Fruit fly (Drosophila melanogaster) whole organism, embryonic: ENCODE data around the gene CG46311.

ENCODE experiments used
- Atf6 ChIP-seq: fragments of 200-800 bp; sonication (Bioruptor generic); IDR thresholded peaks from 2 replicates; pipeline ENCODE4 v1.3.6; 2022; ENCODE audit warnings: missing biosample characterization, missing genetic modification characterization
- B-H2 ChIP-seq: fragments of 200-800 bp; sonication (Bioruptor generic); optimal IDR thresholded peaks from 2 replicates; lab custom pipeline; 2018; ENCODE audit warnings: missing biosample characterization, mild to moderate bottlenecking, missing genetic modification characterization
- CG10462 ChIP-seq: fragments of 200-800 bp; sonication (Bioruptor generic); optimal IDR thresholded peaks from 2 replicates; lab custom pipeline; 2016; ENCODE audit warnings: missing biosample characterization, missing genetic modification characterization
- CG11696 ChIP-seq: fragments of 200-800 bp; sonication (Bioruptor generic); IDR thresholded peaks from 2 replicates; pipeline ENCODE4 v1.3.6; 2022; ENCODE audit warnings: missing biosample characterization, missing genetic modification characterization
- CG12744 ChIP-seq: fragments of 200-800 bp; sonication (Bioruptor generic); optimal IDR thresholded peaks from 2 replicates; lab custom pipeline; 2016; ENCODE audit warnings: missing biosample characterization, missing genetic modification characterization
- CG1602 ChIP-seq: fragments of 200-800 bp; sonication (Bioruptor generic); optimal IDR thresholded peaks from 3 replicates; lab custom pipeline; 2016; ENCODE audit warnings: missing biosample characterization, missing genetic modification characterization
- CG1647 ChIP-seq: fragments of 200-800 bp; sonication (Bioruptor generic); optimal IDR thresholded peaks from 3 replicates; lab custom pipeline; 2016; ENCODE audit warnings: missing biosample characterization, missing genetic modification characterization
- CG1792 ChIP-seq: fragments of 200-800 bp; sonication (Bioruptor generic); optimal IDR thresholded peaks from 2 replicates; lab custom pipeline; 2016; ENCODE audit warnings: missing biosample characterization, missing genetic modification characterization
- CG3065 ChIP-seq: fragments of 200-800 bp; sonication (Bioruptor generic); optimal IDR thresholded peaks from 2 replicates; lab custom pipeline; 2016; ENCODE audit warnings: missing biosample characterization, missing genetic modification characterization
- CG31441 ChIP-seq: fragments of 200-800 bp; sonication (Bioruptor generic); IDR thresholded peaks from 2 replicates; pipeline ENCODE4 v1.3.6; 2022; ENCODE audit warnings: missing biosample characterization, missing genetic modification characterization
- CG3726 ChIP-seq: fragments of 200-800 bp; sonication (Bioruptor generic); IDR thresholded peaks from 3 replicates; pipeline ENCODE4, ENCODE4 v1.3.6; 2022; ENCODE audit warnings: missing biosample characterization, missing genetic modification characterization
- CG4282 ChIP-seq: fragments of 200-800 bp; sonication (Bioruptor generic); optimal IDR thresholded peaks from 2 replicates; lab custom pipeline; 2016; ENCODE audit warnings: missing biosample characterization, missing genetic modification characterization
- CG4424 ChIP-seq: fragments of 200-800 bp; sonication (Bioruptor generic); optimal IDR thresholded peaks from 3 replicates; lab custom pipeline; 2016; ENCODE audit warnings: missing biosample characterization, missing genetic modification characterization
- CG8089 ChIP-seq: fragments of 200-800 bp; sonication (Bioruptor generic); optimal IDR thresholded peaks from 3 replicates; lab custom pipeline; 2016; ENCODE audit warnings: missing biosample characterization, missing genetic modification characterization
- CG8359 ChIP-seq: fragments of 200-800 bp; sonication (Bioruptor generic); optimal IDR thresholded peaks from 2 replicates; lab custom pipeline; 2017; ENCODE audit warnings: missing biosample characterization, mild to moderate bottlenecking, missing genetic modification characterization, borderline replicate concordance
- CG9609 ChIP-seq: fragments of 200-800 bp; sonication (Bioruptor generic); optimal IDR thresholded peaks from 3 replicates; lab custom pipeline; 2016; ENCODE audit warnings: missing biosample characterization, missing genetic modification characterization
- Dad ChIP-seq: fragments of 200-800 bp; sonication (Bioruptor generic); optimal IDR thresholded peaks from 3 replicates; lab custom pipeline; 2016; ENCODE audit warnings: missing biosample characterization, missing genetic modification characterization
- Deaf1 ChIP-seq: fragments of 200-800 bp; optimal IDR thresholded peaks from 3 replicates; lab custom pipeline; 2019; ENCODE audit warnings: missing biosample characterization, mild to moderate bottlenecking, missing genetic modification characterization, moderate library complexity
- Dip3 ChIP-seq: fragments of 200-800 bp; sonication (Bioruptor generic); optimal IDR thresholded peaks from 3 replicates; lab custom pipeline; 2016; ENCODE audit warnings: missing biosample characterization, missing genetic modification characterization
- ERR ChIP-seq: fragments of 200-800 bp; sonication (Bioruptor generic); optimal IDR thresholded peaks from 2 replicates; lab custom pipeline; 2016; ENCODE audit warnings: missing biosample characterization, missing genetic modification characterization
- Ets97D ChIP-seq: fragments of 200-800 bp; sonication (Bioruptor generic); optimal IDR thresholded peaks from 3 replicates; lab custom pipeline; 2016; ENCODE audit warnings: missing biosample characterization, missing genetic modification characterization
- HHEX ChIP-seq: fragments of 200-800 bp; sonication (Bioruptor generic); optimal IDR thresholded peaks from 3 replicates; lab custom pipeline; 2017; ENCODE audit warnings: missing biosample characterization, mild to moderate bottlenecking, missing genetic modification characterization, missing genetic modification reagents
- HLH54F ChIP-seq: fragments of 200-800 bp; sonication (Bioruptor generic); optimal IDR thresholded peaks from 3 replicates; lab custom pipeline; 2016; ENCODE audit warnings: missing biosample characterization, missing genetic modification characterization
- Hmx ChIP-seq: fragments of 200-800 bp; sonication (Bioruptor generic); optimal IDR thresholded peaks from 2 replicates; lab custom pipeline; 2016; ENCODE audit warnings: missing biosample characterization, missing genetic modification characterization
- Lim3 ChIP-seq: fragments of 200-800 bp; sonication (Bioruptor generic); IDR thresholded peaks from 2 replicates; pipeline ENCODE4 v1.3.6; 2022; ENCODE audit warnings: missing biosample characterization, missing genetic modification characterization
- Max ChIP-seq: fragments of 200-800 bp; sonication (Bioruptor generic); optimal IDR thresholded peaks from 2 replicates; lab custom pipeline; 2016; ENCODE audit warnings: missing biosample characterization, mild to moderate bottlenecking, missing genetic modification characterization
- Med ChIP-seq: fragments of 200-800 bp; sonication (Bioruptor generic); peaks from one replicate; lab custom pipeline; 2016; ENCODE audit warnings: missing biosample characterization, missing genetic modification characterization, mild to moderate bottlenecking, inconsistent platforms, moderate library complexity
- Mes4 ChIP-seq: fragments of 200-800 bp; sonication (Bioruptor generic); optimal IDR thresholded peaks from 2 replicates; lab custom pipeline; 2016; ENCODE audit warnings: missing biosample characterization, missing genetic modification characterization
- Nf-YB ChIP-seq: fragments of 200-800 bp; sonication (Bioruptor generic); optimal IDR thresholded peaks from 3 replicates; lab custom pipeline; 2019; ENCODE audit warnings: missing biosample characterization, mild to moderate bottlenecking, missing genetic modification characterization, moderate library complexity
- Rfx ChIP-seq: fragments of 200-800 bp; sonication (Bioruptor generic); IDR thresholded peaks from 2 replicates; pipeline ENCODE4 v1.3.6; 2022; ENCODE audit warnings: missing biosample characterization, missing genetic modification characterization
- Rx ChIP-seq: fragments of 200-800 bp; sonication (Bioruptor generic); IDR thresholded peaks from 2 replicates; pipeline ENCODE4 v1.3.6; 2022; ENCODE audit warnings: missing biosample characterization, missing genetic modification characterization
- Sox102F ChIP-seq: fragments of 200-800 bp; sonication (Bioruptor generic); optimal IDR thresholded peaks from 2 replicates; lab custom pipeline; 2018; ENCODE audit warnings: missing biosample characterization, mild to moderate bottlenecking, missing genetic modification characterization, moderate library complexity
- amos ChIP-seq: fragments of 200-800 bp; sonication (Bioruptor generic); IDR thresholded peaks from 2 replicates; pipeline ENCODE4 v1.3.6; 2022; ENCODE audit warnings: missing biosample characterization, missing genetic modification characterization; ENCODE audit not compliant: partially characterized antibody
- bowl ChIP-seq: fragments of 200-800 bp; sonication (Bioruptor generic); IDR thresholded peaks from 2 replicates; pipeline ENCODE4 v1.3.6; 2022; ENCODE audit warnings: missing biosample characterization, missing genetic modification characterization
- dmrt99B ChIP-seq: fragments of 200-800 bp; sonication (Bioruptor generic); optimal IDR thresholded peaks from 2 replicates; lab custom pipeline; 2018; ENCODE audit warnings: missing biosample characterization, mild to moderate bottlenecking, missing genetic modification characterization, moderate library complexity
- gcm ChIP-seq: fragments of 200-800 bp; sonication (Bioruptor generic); optimal IDR thresholded peaks from 2 replicates; lab custom pipeline; 2019; ENCODE audit warnings: missing biosample characterization, mild to moderate bottlenecking, missing genetic modification characterization, moderate library complexity
- gsb ChIP-seq: fragments of 200-800 bp; sonication (Bioruptor generic); IDR thresholded peaks from 2 replicates; pipeline ENCODE4 v1.3.6; 2022; ENCODE audit warnings: missing biosample characterization, missing genetic modification characterization
- hbn ChIP-seq: fragments of 200-800 bp; sonication (Bioruptor generic); IDR thresholded peaks from 2 replicates; pipeline ENCODE4 v1.3.6; 2022; ENCODE audit warnings: missing biosample characterization, missing genetic modification characterization; ENCODE audit not compliant: partially characterized antibody
- hkb ChIP-seq, 2 experiments: fragments of 200-800 bp in 1 of 2; fragments of >200 bp in 1 of 2; sonication (Bioruptor generic) in 1 of 2; IDR thresholded peaks in 1 of 2; optimal IDR thresholded peaks in 1 of 2; 2 replicates each; pipeline versions ENCODE4 v1.3.6 to Lab custom; 2017 to 2022; ENCODE audit warnings: missing biosample characterization in 1 of 2, missing genetic modification characterization in 1 of 2
- kah ChIP-seq: fragments of 200-800 bp; sonication (Bioruptor generic); optimal IDR thresholded peaks from 2 replicates; lab custom pipeline; 2018; ENCODE audit warnings: missing biosample characterization, mild to moderate bottlenecking, missing genetic modification characterization
- lbe ChIP-seq: fragments of 200-800 bp; sonication (Bioruptor generic); optimal IDR thresholded peaks from 2 replicates; lab custom pipeline; 2016; ENCODE audit warnings: missing biosample characterization, mild to moderate bottlenecking, missing genetic modification characterization
- maf-S ChIP-seq: fragments of 200-800 bp; sonication (Bioruptor generic); optimal IDR thresholded peaks from 2 replicates; lab custom pipeline; 2016; ENCODE audit warnings: missing biosample characterization, missing genetic modification characterization
- nmo ChIP-seq: fragments of 200-800 bp; sonication (Bioruptor generic); optimal IDR thresholded peaks from 2 replicates; lab custom pipeline; 2018; ENCODE audit warnings: missing biosample characterization, mild to moderate bottlenecking, missing genetic modification characterization, moderate library complexity
- pho ChIP-seq: fragments of 200-800 bp; sonication (Bioruptor generic); optimal IDR thresholded peaks from 2 replicates; lab custom pipeline; 2016; ENCODE audit warnings: missing biosample characterization, missing genetic modification characterization
- slbo ChIP-seq: fragments of 200-800 bp; sonication (Bioruptor generic); IDR thresholded peaks from 2 replicates; pipeline ENCODE4 v1.3.6; 2022; ENCODE audit warnings: missing biosample characterization, missing genetic modification characterization
- slp2 ChIP-seq: fragments of 200-800 bp; sonication (Bioruptor generic); optimal IDR thresholded peaks from 2 replicates; lab custom pipeline; 2016; ENCODE audit warnings: missing biosample characterization, missing genetic modification characterization
- sqz ChIP-seq: fragments of 200-800 bp; sonication (Bioruptor generic); optimal IDR thresholded peaks from 3 replicates; lab custom pipeline; 2018; ENCODE audit warnings: missing biosample characterization, mild to moderate bottlenecking, missing genetic modification characterization
- tin ChIP-seq: fragments of 200-800 bp; sonication (Bioruptor generic); optimal IDR thresholded peaks from 3 replicates; lab custom pipeline; 2016; ENCODE audit warnings: missing biosample characterization, missing genetic modification characterization
- tna ChIP-seq: fragments of 200-800 bp; sonication (Bioruptor generic); IDR thresholded peaks from 2 replicates; pipeline ENCODE4 v1.3.6; 2022; ENCODE audit warnings: missing biosample characterization, missing genetic modification characterization; ENCODE audit not compliant: partially characterized antibody
- trem ChIP-seq: fragments of 200-800 bp; optimal IDR thresholded peaks from 3 replicates; lab custom pipeline; 2019; ENCODE audit warnings: missing biosample characterization, mild to moderate bottlenecking, missing genetic modification characterization, moderate library complexity

The CG46311 gene

DNA sequence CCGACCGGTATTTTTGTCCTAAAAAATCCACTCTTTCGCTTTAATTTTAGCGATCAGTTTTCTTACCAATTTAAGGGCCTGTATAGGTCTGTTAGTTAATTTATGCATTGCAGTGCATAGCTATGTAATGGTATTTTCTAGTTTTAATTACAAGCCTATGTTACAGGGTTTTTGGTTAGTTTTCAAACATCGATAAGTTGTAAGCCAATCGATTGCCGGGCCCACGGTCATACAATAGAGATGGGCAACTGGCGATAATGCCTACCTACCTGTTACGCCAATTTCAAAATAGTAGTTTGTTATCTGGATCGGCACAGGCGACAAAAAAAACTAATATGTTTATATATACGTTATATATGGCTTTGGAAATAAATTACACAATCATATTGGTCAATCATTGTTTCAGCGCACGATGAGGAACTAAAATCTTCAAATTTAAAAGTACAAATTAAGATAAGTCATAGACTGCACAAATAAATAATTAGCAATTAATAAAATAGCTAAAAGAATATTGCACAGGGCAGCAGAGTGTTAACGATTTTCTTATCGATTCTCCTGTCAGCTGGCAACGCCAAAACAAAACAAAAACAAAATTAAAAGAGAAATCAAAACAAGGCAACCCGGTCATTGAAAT, 52.9 kb downstream of the CG46311 start, which contains the start of the genes tth and Tango2 (continued):
- TF ChIP-seq pho (GFP tag; lab: Kevin White, UChicago) (peak; percentile 63), hbn (GFP tag; lab: Robert Waterston, UW) (peak; percentile 36; the same call in 1 of the 2 replicates), lbe (GFP tag; lab: Kevin White, UChicago) (peak; percentile 60), sqz (peak; percentile 2), Hmx (peak; percentile 50), dmrt99B (tag; lab: Kevin White, UChicago) (no peak), CG11696 (GFP tag; lab: Robert Waterston, UW) (no peak), CG1647 (GFP tag; lab: Kevin White, UChicago) (peak; percentile 25), B-H2 (GFP tag; lab: Kevin White, UChicago) (peak; percentile 46), CG1792 (GFP tag; lab: Kevin White, UChicago) (no peak), kah (GFP tag; lab: Kevin White, UChicago) (peak; percentile 18), Sox102F (no peak), CG3065 (GFP tag; lab: Kevin White, UChicago) (no peak), hkb (optimal IDR thresholded peaks at IDR 0.05; lab: Kevin White, UChicago) (peak; percentile 62), hkb (GFP tag; IDR thresholded peaks at IDR 0.05; lab: Robert Waterston, UW) (peak; percentile 67), CG8359 (GFP tag; lab: Kevin White, UChicago) (peak; percentile 20), CG8089 (GFP tag; lab: Kevin White, UChicago) (peak; percentile 20), maf-S (GFP tag; lab: Kevin White, UChicago) (peak; percentile 44), slp2 (GFP tag; lab: Kevin White, UChicago) (peak; percentile 27), tin (peak; percentile 54), CG10462 (GFP tag; lab: Kevin White, UChicago) (peak; percentile 58), Dad (GFP tag; lab: Kevin White, UChicago) (peak; percentile 18), Med (peak; percentile 92), HLH54F (GFP tag; lab: Kevin White, UChicago) (peak; percentile 58), CG4424 (peak; percentile 47), Lim3 (GFP tag; lab: Robert Waterston, UW) (no peak), tna (no peak), gsb (peak; percentile 52), CG3726 (GFP tag; lab: Robert Waterston, UW) (0 out of 3 replicates have a peak, but pooled peaks have one; percentile 32), CG9609 (GFP tag; lab: Kevin White, UChicago) (peak; percentile 49), Ets97D (peak; percentile 59), CG31441 (peak; percentile 66; the same call in 1 of the 2 replicates), Deaf1 (tag; lab: Kevin White, UChicago) (no peak), ERR (GFP tag; lab: Kevin White, UChicago) (peak; percentile 42), nmo (peak; percentile 83), HHEX (GFP tag; lab: Kevin White, UChicago) (peak; percentile 60), Mes4 (no peak), trem (tag; lab: Kevin White, UChicago) (peak; percentile 31), Dip3 (peak; percentile 66), CG4282 (GFP tag; lab: Kevin White, UChicago) (no peak), slbo (GFP tag; lab: Robert Waterston, UW) (peak; percentile 89), CG1602 (GFP tag; lab: Kevin White, UChicago) (peak; percentile 75), Max (GFP tag; lab: Kevin White, UChicago) (peak; percentile 70), Nf-YB (GFP tag; lab: Kevin White, UChicago) (peak; percentile 30), amos (GFP tag; lab: Robert Waterston, UW) (peak; percentile 52; the same call in 1 of the 2 replicates), bowl (GFP tag; lab: Robert Waterston, UW) (no peak), Atf6 (peak; percentile 77), gcm (peak; percentile 59), Rfx (peak; percentile 81), Rx (GFP tag; lab: Robert Waterston, UW) (peak; percentile 21; the same call in 1 of the 2 replicates), CG12744 (peak; percentile 45)
